Worm (Caenorhabditis elegans): ENCODE measurements around the gene max-1.
A peak's percentile ranks its signal among the peaks of the same experiment; 100 is the strongest.

DNA sequence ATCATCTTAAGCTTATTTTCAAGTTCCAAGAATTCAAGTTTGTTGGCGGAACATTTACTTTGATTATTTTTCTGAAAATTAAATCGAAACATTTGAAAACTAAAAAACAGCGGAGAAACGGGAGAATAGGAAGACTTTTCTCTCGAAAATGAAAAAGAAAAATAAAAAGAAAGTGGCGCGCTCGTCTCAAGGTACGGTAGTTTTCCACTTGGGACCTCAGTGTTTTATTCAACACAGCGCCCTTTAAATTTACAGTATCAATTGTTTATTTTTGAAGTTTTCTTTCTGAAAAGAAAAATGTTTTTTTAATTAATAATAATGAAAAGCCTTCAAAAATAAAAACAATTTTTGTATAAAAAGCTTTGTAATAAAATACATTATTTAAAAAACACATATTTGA lies 11.5 kb upstream of the max-1 start:
- TF ChIP-seq bed-1 (GFP tag; IDR thresholded peaks at IDR 0.05) = no peak
- no peak for TF ChIP-seq egl-44 (GFP tag; IDR thresholded peaks at IDR 0.05)
- peak; percentile 93 for TF ChIP-seq madf-6 (GFP tag; IDR thresholded peaks at IDR 0.05)
- TF ChIP-seq C17E4.6 (GFP tag; IDR thresholded peaks at IDR 0.05) = no peak
- TF ChIP-seq ets-4 (GFP tag; optimal IDR thresholded peaks at IDR 0.05) = no peak
- TF ChIP-seq Y95B8A.8 (GFP tag; IDR thresholded peaks at IDR 0.05) = no peak
- TF ChIP-seq zim-3 (tag; optimal IDR thresholded peaks at IDR 0.05) = no peak
- TF ChIP-seq pha-4 (tag; optimal IDR thresholded peaks at IDR 0.05) = no peak

Data from whole organism, young adult.